Worm (Caenorhabditis elegans): Measurements from ENCODE around the gene ZK643.6.

DNA sequence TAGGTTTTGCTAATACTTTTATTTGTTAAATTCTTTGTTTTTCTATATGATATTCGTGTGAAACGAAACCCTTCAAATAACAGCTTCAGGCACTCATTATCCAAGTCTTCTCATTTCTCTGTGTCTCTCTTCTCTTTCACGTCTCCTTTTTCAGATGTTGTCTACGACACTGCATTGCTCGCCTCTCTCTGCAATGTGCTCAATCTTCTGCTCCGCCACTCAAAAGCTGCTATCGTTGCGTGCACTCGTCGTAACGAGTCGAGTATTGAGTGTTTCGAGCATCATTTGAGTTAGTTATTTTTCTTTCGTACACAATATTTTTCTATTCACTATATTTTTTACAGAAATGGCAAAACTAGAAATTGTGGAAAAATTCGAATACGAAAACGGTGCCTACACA is 12.6 kb upstream of the ZK643.6 start:
- TF ChIP-seq hnd-1 (tag; optimal IDR thresholded peaks at IDR 0.05) (no peak), sea-1 (GFP tag; conservative IDR thresholded peaks at IDR 0.05) (no peak), ama-1 (optimal IDR thresholded peaks at IDR 0.05) (no peak)
